Worm (Caenorhabditis elegans): ENCODE results near the gene best-24.

Gene best-24

DNA sequence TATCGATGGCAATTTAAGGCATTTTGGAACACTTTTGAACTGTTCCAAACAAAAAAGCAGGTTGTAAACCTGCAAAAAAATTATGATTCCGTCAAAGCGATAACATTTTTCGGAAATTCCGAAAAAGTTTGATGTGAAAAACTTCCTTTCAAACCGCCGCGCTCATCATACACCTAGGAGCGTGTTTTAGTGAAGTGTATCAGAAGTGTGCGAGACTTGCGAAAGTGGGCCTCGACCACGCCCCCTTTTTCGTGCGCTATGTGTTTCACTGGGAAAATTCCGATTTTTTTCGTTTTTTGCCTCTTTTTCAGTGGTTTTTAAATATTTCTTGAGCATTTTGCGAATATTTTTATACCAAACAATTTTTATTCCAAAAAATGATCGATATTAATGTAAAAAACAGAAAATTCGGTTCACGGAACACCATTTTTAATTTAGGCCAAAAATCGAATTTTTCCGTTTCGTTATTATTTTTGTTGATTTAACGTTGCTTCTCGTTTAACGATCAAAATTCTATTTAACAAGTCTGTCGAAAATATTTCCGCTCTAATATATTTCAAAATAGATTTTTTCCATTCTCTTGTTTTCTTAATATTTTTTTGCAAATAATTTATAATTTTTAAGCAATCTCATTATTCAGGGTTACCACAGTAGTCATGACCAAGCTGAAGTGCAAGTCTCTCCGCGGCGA lies 46.2 kb upstream of the best-24 start, which contains the start of gene rpl-35 (continued):
- TF ChIP-seq che-1 (tag; optimal IDR thresholded peaks at IDR 0.05) (peak; percentile 62), unc-86 (tag; optimal IDR thresholded peaks at IDR 0.05) (peak; percentile 98), ceh-22 (tag; optimal IDR thresholded peaks at IDR 0.05) (peak; percentile 84), F13H6.1 (tag; optimal IDR thresholded peaks at IDR 0.05) (peak; percentile 90), syd-9 (tag; optimal IDR thresholded peaks at IDR 0.05) (peak; percentile 92), unc-42 (tag; optimal IDR thresholded peaks at IDR 0.05) (peak; percentile 99), ceh-6 (GFP tag; optimal IDR thresholded peaks at IDR 0.05) (peak; percentile 75), K09A11.1 (tag; optimal IDR thresholded peaks at IDR 0.05; ENCODE audit: insufficient read depth) (peak; percentile 91), ceh-9 (tag; optimal IDR thresholded peaks at IDR 0.05) (no peak), ceh-31 (tag; optimal IDR thresholded peaks at IDR 0.05) (peak; percentile 98), ceh-14 (tag; optimal IDR thresholded peaks at IDR 0.05) (peak; percentile 97), fkh-10 (GFP tag; optimal IDR thresholded peaks at IDR 0.05) (no peak), fax-1 (tag; optimal IDR thresholded peaks at IDR 0.05) (peak; percentile 58), hlh-30 (tag; optimal IDR thresholded peaks at IDR 0.05; ENCODE audit: insufficient read depth) (peak; percentile 88), sox-4 (tag; optimal IDR thresholded peaks at IDR 0.05) (peak; percentile 78), ceh-45 (GFP tag; IDR thresholded peaks at IDR 0.05) (peak; percentile 83), nhr-11 (tag; optimal IDR thresholded peaks at IDR 0.05) (peak; percentile 86), T23F11.4 (GFP tag; optimal IDR thresholded peaks at IDR 0.05) (peak; percentile 82), hlh-8 (tag; optimal IDR thresholded peaks at IDR 0.05) (peak; percentile 87), madf-2 (tag; optimal IDR thresholded peaks at IDR 0.05) (peak; percentile 92)

DNA sequence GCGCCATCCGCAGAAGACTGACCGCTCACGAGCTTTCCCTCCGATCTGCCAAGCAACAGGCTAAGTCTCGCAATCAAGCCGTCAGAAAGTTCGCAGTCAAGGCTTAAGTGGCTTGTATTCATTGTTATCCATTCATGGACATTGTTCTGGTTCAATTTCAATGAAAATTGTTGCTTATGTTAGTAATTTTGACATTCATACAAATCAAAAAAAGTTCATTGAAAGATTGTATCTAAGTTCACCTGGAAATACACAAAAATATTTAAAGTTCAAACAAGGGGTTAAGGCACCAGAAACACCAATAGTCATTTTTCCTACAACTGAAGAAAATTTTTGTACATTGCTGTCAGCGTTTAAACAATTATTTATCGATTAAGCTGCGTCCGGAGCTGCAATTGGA lies 45.4 kb upstream of the best-24 start:
- no peak for TF ChIP-seq elt-2 (tag; optimal IDR thresholded peaks at IDR 0.05)

DNA sequence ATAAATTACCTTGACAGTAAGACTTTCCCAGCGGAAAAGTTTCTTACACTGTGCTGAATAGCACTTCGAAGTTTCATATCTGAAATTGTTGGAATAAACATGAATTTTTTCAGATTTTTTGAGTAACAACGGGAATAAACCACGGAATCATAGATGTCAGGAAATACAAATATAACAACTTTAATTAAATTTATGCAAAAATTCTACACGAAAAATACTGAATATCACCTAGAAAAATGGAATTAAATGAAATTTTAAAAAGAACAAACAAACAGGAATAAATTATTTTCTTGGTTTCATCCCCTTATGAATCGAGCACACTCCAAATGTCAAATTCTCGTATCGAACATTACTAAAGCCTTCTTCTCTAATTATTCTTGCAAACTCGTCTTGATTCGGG lies 43.7 kb upstream of the best-24 start, which contains the start of gene tag-307:
tag-307 (minus strand) TSS at position 101 of the 400 bp plus-strand sequence.
- TF ChIP-seq nhr-11 (tag; optimal IDR thresholded peaks at IDR 0.05) (no peak), mec-3 (tag; optimal IDR thresholded peaks at IDR 0.05; ENCODE audit: borderline replicate concordance) (no peak), hlh-8 (tag; optimal IDR thresholded peaks at IDR 0.05) (no peak), tbx-2 (tag; optimal IDR thresholded peaks at IDR 0.05) (no peak), ceh-14 (tag; optimal IDR thresholded peaks at IDR 0.05) (no peak)

DNA sequence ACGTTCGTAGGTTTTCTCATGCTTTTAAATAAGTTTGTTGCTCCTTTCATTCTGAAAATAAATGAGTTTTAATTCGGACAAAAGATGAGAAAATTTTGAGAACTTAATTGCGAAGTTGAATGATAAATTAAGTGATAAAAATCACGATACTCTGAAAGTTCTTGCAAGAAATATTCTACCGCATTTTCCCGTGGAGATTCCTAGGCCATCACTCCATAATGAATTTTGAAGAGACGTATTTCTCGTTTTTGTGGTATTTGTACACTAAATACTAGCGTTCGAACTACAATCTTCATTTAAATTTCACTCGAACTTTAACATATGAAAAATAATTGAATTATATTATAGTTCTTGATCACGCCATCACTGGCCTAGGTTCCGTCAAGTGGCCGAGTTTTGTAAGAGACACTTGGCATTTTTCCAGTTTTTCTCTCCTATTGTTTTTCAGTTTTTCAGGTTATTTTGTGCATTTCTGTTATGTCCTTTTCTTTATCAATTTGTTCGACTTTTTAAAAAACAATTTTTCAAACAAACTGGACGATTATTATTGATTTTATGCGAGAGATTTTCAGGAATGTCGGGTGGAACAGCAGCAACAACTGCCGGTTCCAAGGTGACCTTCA lies 42.3 kb upstream of the best-24 start, which contains the start of the genes coq-5 and ufm-1:
coq-5 (minus strand) TSS at position 51 of the 623 bp plus-strand sequence.
ufm-1 (plus strand) TSS at position 573 of the 623 bp plus-strand sequence.
- TF ChIP-seq elt-2 (tag; optimal IDR thresholded peaks at IDR 0.05) (peak; percentile 31), K02D7.2 (tag; optimal IDR thresholded peaks at IDR 0.05) (no peak), tbx-2 (tag; optimal IDR thresholded peaks at IDR 0.05) (peak; percentile 14), ceh-2 (tag; optimal IDR thresholded peaks at IDR 0.05) (peak; percentile 69), pag-3 (tag; optimal IDR thresholded peaks at IDR 0.05; ENCODE audit: borderline replicate concordance) (no peak), unc-55 (GFP tag; optimal IDR thresholded peaks at IDR 0.05) (no peak), fkh-10 (GFP tag; optimal IDR thresholded peaks at IDR 0.05) (no peak), zip-5 (tag; optimal IDR thresholded peaks at IDR 0.05) (peak; percentile 47), ceh-31 (tag; optimal IDR thresholded peaks at IDR 0.05) (peak; percentile 77), tbx-7 (tag; optimal IDR thresholded peaks at IDR 0.05) (peak; percentile 42), lin-11 (tag; optimal IDR thresholded peaks at IDR 0.05) (no peak), F13H6.1 (tag; optimal IDR thresholded peaks at IDR 0.05) (no peak), pqm-1 (tag; optimal IDR thresholded peaks at IDR 0.05) (peak; percentile 33), che-1 (tag; optimal IDR thresholded peaks at IDR 0.05) (no peak), C38D4.7 (GFP tag; optimal IDR thresholded peaks at IDR 0.05) (no peak), ceh-34 (tag; optimal IDR thresholded peaks at IDR 0.05) (no peak), unc-42 (tag; optimal IDR thresholded peaks at IDR 0.05) (peak; percentile 11), fax-1 (tag; optimal IDR thresholded peaks at IDR 0.05) (peak; percentile 0), sdc-2 (tag; optimal IDR thresholded peaks at IDR 0.05) (no peak), hlh-8 (tag; optimal IDR thresholded peaks at IDR 0.05) (peak; percentile 1), rnt-1 (tag; optimal IDR thresholded peaks at IDR 0.05) (no peak), ets-4 (tag; optimal IDR thresholded peaks at IDR 0.05) (peak; percentile 49), C08G9.2 (tag; optimal IDR thresholded peaks at IDR 0.05) (peak; percentile 73), ceh-14 (tag; optimal IDR thresholded peaks at IDR 0.05) (peak; percentile 14), hlh-15 (tag; optimal IDR thresholded peaks at IDR 0.05) (no peak)
